Worm (Caenorhabditis elegans) whole organism, L2 larva: ENCODE results near the gene gldi-3.

Experiments
- aly-2 ChIP-seq: fragments of 150-350 bp; optimal IDR thresholded peaks from 2 replicates; lab custom pipeline; 2014; ENCODE audit warnings: missing biosample characterization, missing genetic modification characterization
- crh-2 ChIP-seq: sonication (generic microtip); optimal IDR thresholded peaks from 2 replicates; lab custom pipeline; 2017; ENCODE audit warnings: missing biosample characterization, missing genetic modification characterization
- lin-39 ChIP-seq: fragments of 150-350 bp; optimal IDR thresholded peaks from 2 replicates; lab custom pipeline; 2014; ENCODE audit warnings: missing biosample characterization, missing genetic modification reagents, missing genetic modification characterization
- mab-5 ChIP-seq: fragments of 150-350 bp; optimal IDR thresholded peaks from 2 replicates; lab custom pipeline; 2014; ENCODE audit warnings: missing biosample characterization, missing genetic modification characterization
- nhr-11 ChIP-seq: fragments of 150-350 bp; optimal IDR thresholded peaks from 2 replicates; lab custom pipeline; 2014; ENCODE audit warnings: missing biosample characterization, missing genetic modification characterization
- peb-1 ChIP-seq: fragments of 150-350 bp; optimal IDR thresholded peaks from 2 replicates; lab custom pipeline; 2014; ENCODE audit warnings: missing biosample characterization, missing genetic modification characterization
- unc-55 ChIP-seq: fragments of 150-350 bp; sonication (generic microtip); optimal IDR thresholded peaks from 3 replicates; lab custom pipeline; 2014; ENCODE audit warnings: missing biosample characterization, missing genetic modification reagents, missing genetic modification characterization
- ztf-11 ChIP-seq: sonication (generic microtip); optimal IDR thresholded peaks from 2 replicates; lab custom pipeline; 2017; ENCODE audit warnings: missing biosample characterization, missing genetic modification characterization
- ztf-4 ChIP-seq: fragments of 150-350 bp; optimal IDR thresholded peaks from 2 replicates; lab custom pipeline; 2014; ENCODE audit warnings: missing biosample characterization, missing genetic modification characterization

ce11 chrII:9233813-9234212 is 46.1 kb downstream of the gldi-3 start:
- no peak for TF ChIP-seq lin-39 (tag; lab: Kevin White, UChicago)
- no peak for TF ChIP-seq crh-2
- TF ChIP-seq nhr-11 (tag; lab: Kevin White, UChicago) = no peak
- no peak for TF ChIP-seq peb-1 (tag; lab: Kevin White, UChicago)
- TF ChIP-seq aly-2 (tag; lab: Kevin White, UChicago) = no peak
- no peak for TF ChIP-seq ztf-4
- no peak for TF ChIP-seq unc-55
- no peak for TF ChIP-seq ztf-11 (tag; lab: Kevin White, UChicago)
- TF ChIP-seq mab-5 (tag; lab: Kevin White, UChicago) = no peak
